Worm (Caenorhabditis elegans) whole organism, L1 larva: ENCODE measurements around the gene pup-2.

Experiments
- C04F5.9 ChIP-seq: sonication (generic microtip); optimal IDR thresholded peaks from 2 replicates; lab custom pipeline; 2016; ENCODE audit warnings: missing genetic modification characterization, missing compliant biosample characterization
- C16A3.4 ChIP-seq: fragments of 150-350 bp; optimal IDR thresholded peaks from 2 replicates; lab custom pipeline; 2014; ENCODE audit warnings: missing biosample characterization, missing genetic modification characterization
- F16B12.6 ChIP-seq: fragments of 150-350 bp; optimal IDR thresholded peaks from 2 replicates; lab custom pipeline; 2014; ENCODE audit warnings: missing biosample characterization, missing genetic modification characterization
- aha-1 ChIP-seq: fragments of 150-350 bp; optimal IDR thresholded peaks from 2 replicates; lab custom pipeline; 2014; ENCODE audit warnings: missing biosample characterization, missing genetic modification characterization
- alr-1 ChIP-seq: fragments of 200-800 bp; sonication (Bioruptor generic); optimal IDR thresholded peaks from 2 replicates; lab custom pipeline; 2018; ENCODE audit warnings: borderline replicate concordance, mild to moderate bottlenecking, missing genetic modification characterization, missing compliant biosample characterization
- aly-2 ChIP-seq: fragments of 150-350 bp; optimal IDR thresholded peaks from 2 replicates; lab custom pipeline; 2014; ENCODE audit warnings: missing biosample characterization, missing genetic modification characterization
- ama-1 ChIP-seq: fragments of 150-350 bp; optimal IDR thresholded peaks from 2 replicates; lab custom pipeline; 2014
- blmp-1 ChIP-seq: fragments of 150-350 bp; optimal IDR thresholded peaks from 2 replicates; lab custom pipeline; 2014; ENCODE audit warnings: missing biosample characterization, missing genetic modification characterization
- ceh-8 ChIP-seq: fragments of 200-800 bp; sonication (Bioruptor generic); optimal IDR thresholded peaks from 2 replicates; lab custom pipeline; 2018; ENCODE audit warnings: mild to moderate bottlenecking, missing genetic modification characterization, moderate library complexity, missing compliant biosample characterization
- ceh-82 ChIP-seq, 3 experiments: fragments of 150-350 bp in 1 of 3; sonication (generic microtip) in 2 of 3; optimal IDR thresholded peaks; 2 replicates each; lab custom pipeline; 2014 to 2017; ENCODE audit warnings: missing biosample characterization in 3 of 3, missing genetic modification characterization in 3 of 3
- efl-1 ChIP-seq, 4 experiments: fragments of 150-350 bp; optimal IDR thresholded peaks in 3 of 4; peaks in 1 of 4; 1 replicate in 1 of 4; 2 replicates in 3 of 4; lab custom pipeline; 2014; ENCODE audit warnings: missing biosample characterization in 2 of 4, missing genetic modification characterization in 2 of 4, missing genetic modification reagents in 2 of 4
- egl-27 ChIP-seq, 2 experiments: fragments of 150-350 bp in 1 of 2; sonication (generic microtip); optimal IDR thresholded peaks; 3 replicates each; lab custom pipeline; 2017 to 2018; ENCODE audit warnings: missing biosample characterization in 2 of 2, missing genetic modification characterization in 2 of 2, missing genetic modification reagents in 2 of 2
- elt-2 ChIP-seq: sonication (generic microtip); optimal IDR thresholded peaks from 2 replicates; lab custom pipeline; 2016; ENCODE audit warnings: missing genetic modification characterization, mild to moderate bottlenecking, inconsistent platforms, missing compliant biosample characterization, missing genetic modification reagents
- fos-1 ChIP-seq: fragments of 150-350 bp; optimal IDR thresholded peaks from 2 replicates; lab custom pipeline; 2014; ENCODE audit warnings: missing biosample characterization, missing genetic modification characterization
- hlh-4 ChIP-seq: sonication (generic microtip); optimal IDR thresholded peaks from 2 replicates; lab custom pipeline; 2016; ENCODE audit warnings: mild to moderate bottlenecking, missing genetic modification characterization, missing compliant biosample characterization
- hpl-2 ChIP-seq: fragments of 150-350 bp; optimal IDR thresholded peaks from 2 replicates; lab custom pipeline; 2014; ENCODE audit warnings: missing biosample characterization, missing genetic modification reagents, missing genetic modification characterization
- lin-13 ChIP-seq: fragments of 150-350 bp; optimal IDR thresholded peaks from 2 replicates; lab custom pipeline; 2014; ENCODE audit warnings: missing biosample characterization, missing genetic modification reagents, missing genetic modification characterization
- lin-14 ChIP-seq: fragments of 200-800 bp; sonication (Bioruptor generic); optimal IDR thresholded peaks from 2 replicates; lab custom pipeline; 2018; ENCODE audit warnings: mild to moderate bottlenecking, missing genetic modification characterization, moderate library complexity, missing compliant biosample characterization
- lin-35 ChIP-seq, 2 experiments: fragments of 150-350 bp; optimal IDR thresholded peaks; 2 replicates each; lab custom pipeline; 2014; ENCODE audit warnings: missing biosample characterization in 2 of 2, missing genetic modification characterization in 2 of 2, missing genetic modification reagents in 2 of 2
- lin-39 ChIP-seq: fragments of 150-350 bp; optimal IDR thresholded peaks from 2 replicates; lab custom pipeline; 2014; ENCODE audit warnings: missing biosample characterization, missing genetic modification reagents, missing genetic modification characterization
- mab-9 ChIP-seq: fragments of 200-800 bp; sonication (Bioruptor generic); IDR thresholded peaks from 2 replicates; pipeline ENCODE4 v1.3.6; 2022; ENCODE audit warnings: missing genetic modification reagents, missing genetic modification characterization, missing compliant biosample characterization
- mdl-1 ChIP-seq, 2 experiments: fragments of 150-350 bp; optimal IDR thresholded peaks; 2 replicates each; lab custom pipeline; 2014 to 2017; ENCODE audit warnings: missing biosample characterization in 2 of 2, missing genetic modification characterization in 2 of 2, inconsistent platforms in 1 of 2
- mef-2 ChIP-seq: fragments of 150-350 bp; optimal IDR thresholded peaks from 2 replicates; lab custom pipeline; 2014; ENCODE audit warnings: missing biosample characterization, missing genetic modification characterization
- mep-1 ChIP-seq: fragments of 150-350 bp; optimal IDR thresholded peaks from 2 replicates; lab custom pipeline; 2014; ENCODE audit warnings: missing biosample characterization, missing genetic modification characterization
- nhr-20 ChIP-seq: sonication (generic microtip); optimal IDR thresholded peaks from 2 replicates; lab custom pipeline; 2016; ENCODE audit warnings: mild to moderate bottlenecking, missing genetic modification characterization, missing compliant biosample characterization
- nhr-237 ChIP-seq: fragments of 150-350 bp; optimal IDR thresholded peaks from 2 replicates; lab custom pipeline; 2014; ENCODE audit warnings: missing biosample characterization, missing genetic modification characterization
- nhr-71 ChIP-seq: sonication (generic microtip); optimal IDR thresholded peaks from 2 replicates; lab custom pipeline; 2016; ENCODE audit warnings: mild to moderate bottlenecking, missing genetic modification characterization, moderate library complexity, missing compliant biosample characterization
- nhr-76 ChIP-seq: sonication (generic microtip); optimal IDR thresholded peaks from 2 replicates; lab custom pipeline; 2017; ENCODE audit warnings: missing biosample characterization, missing genetic modification characterization
- nhr-77 ChIP-seq: fragments of 150-350 bp; optimal IDR thresholded peaks from 2 replicates; lab custom pipeline; 2014; ENCODE audit warnings: missing biosample characterization, missing genetic modification characterization
- nhr-84 ChIP-seq: sonication (generic microtip); optimal IDR thresholded peaks from 2 replicates; lab custom pipeline; 2017; ENCODE audit warnings: missing biosample characterization, missing genetic modification characterization
- nhr-85 ChIP-seq: sonication (generic microtip); peaks from one replicate; lab custom pipeline; 2016; ENCODE audit warnings: missing genetic modification characterization, inconsistent platforms, missing compliant biosample characterization
- pax-3 ChIP-seq: fragments of 200-800 bp; sonication (Bioruptor generic); optimal IDR thresholded peaks from 2 replicates; lab custom pipeline; 2018; ENCODE audit warnings: mild to moderate bottlenecking, missing genetic modification characterization, moderate library complexity, missing compliant biosample characterization
- snu-23 ChIP-seq: sonication (generic microtip); optimal IDR thresholded peaks from 2 replicates; lab custom pipeline; 2016; ENCODE audit warnings: missing genetic modification characterization, missing compliant biosample characterization
- sox-4 ChIP-seq: sonication (generic microtip); optimal IDR thresholded peaks from 2 replicates; lab custom pipeline; 2016; ENCODE audit warnings: missing genetic modification characterization, missing compliant biosample characterization
- unc-62 ChIP-seq: fragments of 150-350 bp; optimal IDR thresholded peaks from 2 replicates; lab custom pipeline; 2014; ENCODE audit warnings: missing biosample characterization, missing genetic modification reagents, missing genetic modification characterization
- unc-86 ChIP-seq: sonication (generic microtip); optimal IDR thresholded peaks from 2 replicates; lab custom pipeline; 2016; ENCODE audit warnings: missing genetic modification characterization, missing compliant biosample characterization
- ztf-11 ChIP-seq, 2 experiments: sonication (generic microtip); optimal IDR thresholded peaks; 2 replicates each; lab custom pipeline; 2016 to 2017; ENCODE audit warnings: missing genetic modification characterization in 2 of 2, missing biosample characterization in 1 of 2, missing compliant biosample characterization in 1 of 2
- ztf-4 ChIP-seq: fragments of 150-350 bp; optimal IDR thresholded peaks from 2 replicates; lab custom pipeline; 2014; ENCODE audit warnings: missing biosample characterization, missing genetic modification characterization

The pup-2 gene

DNA sequence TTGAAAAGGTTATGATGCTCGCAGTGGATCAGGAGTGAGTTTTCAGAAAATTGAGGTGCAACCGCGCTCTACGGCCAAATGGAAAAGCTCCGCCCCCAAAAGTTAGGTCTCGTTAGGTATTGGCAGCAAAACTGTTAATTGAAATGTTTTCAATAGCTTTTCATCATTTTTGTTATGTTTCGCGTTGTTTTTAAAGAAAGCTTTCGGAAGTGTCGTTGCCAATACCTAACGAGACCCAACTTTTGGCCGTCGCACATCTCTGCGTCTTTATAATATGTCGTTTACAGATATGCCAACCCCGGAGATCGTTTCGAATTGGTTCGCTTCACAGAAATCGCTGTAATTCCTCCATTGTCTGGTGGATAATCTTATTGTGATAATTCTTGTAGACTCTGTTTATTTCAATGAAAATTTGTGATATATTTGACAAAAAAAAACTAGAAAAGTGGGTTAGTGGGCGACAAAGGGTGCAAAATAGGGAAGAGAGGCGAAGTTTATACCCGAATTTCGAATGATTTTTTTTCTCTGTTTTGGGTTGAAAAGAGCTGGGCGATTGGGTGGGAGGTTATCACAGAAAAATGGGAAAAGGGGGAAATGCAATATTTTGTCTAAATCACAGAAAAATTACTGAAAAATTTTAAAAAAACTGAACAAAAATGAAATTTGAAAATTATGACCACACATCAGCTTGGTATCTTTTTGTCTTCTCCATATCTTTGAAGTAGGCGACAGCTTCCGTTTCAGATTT is 10.8 kb downstream of the pup-2 start:
- TF ChIP-seq efl-1 (optimal IDR thresholded peaks at IDR 0.05; lab: Kevin White, UChicago) = peak in 1 of 2 experiments; percentile 0
- no peak for TF ChIP-seq efl-1 (GFP tag; optimal IDR thresholded peaks at IDR 0.05 in 1 of 2; lab: Kevin White, UChicago)
- no peak for TF ChIP-seq sox-4
- no peak for TF ChIP-seq F16B12.6
- TF ChIP-seq C04F5.9 (tag; lab: Kevin White, UChicago) = no peak
- no peak for TF ChIP-seq fos-1
- TF ChIP-seq lin-13 (GFP tag; lab: Kevin White, UChicago) = no peak
- TF ChIP-seq elt-2 (tag; lab: Kevin White, UChicago) = peak; percentile 5
- TF ChIP-seq aly-2 (tag; lab: Kevin White, UChicago) = peak; percentile 65
- TF ChIP-seq ztf-4 (tag; lab: Kevin White, UChicago) = no peak
- TF ChIP-seq ceh-82 (tag; optimal IDR thresholded peaks at IDR 0.05; lab: Kevin White, UChicago) = no peak
- no peak for TF ChIP-seq lin-14 (GFP tag; lab: Kevin White, UChicago)
- TF ChIP-seq ama-1 = peak; percentile 21
- TF ChIP-seq snu-23 (GFP tag; lab: Kevin White, UChicago) = no peak
- no peak for TF ChIP-seq ztf-11 (tag; optimal IDR thresholded peaks at IDR 0.05; lab: Kevin White, UChicago)
- TF ChIP-seq hpl-2 = no peak
- TF ChIP-seq nhr-85 (tag; lab: Kevin White, UChicago) = peak; percentile 62
- peak; percentile 13 for TF ChIP-seq nhr-71
- TF ChIP-seq, all 84 proteins: peak for 6

DNA sequence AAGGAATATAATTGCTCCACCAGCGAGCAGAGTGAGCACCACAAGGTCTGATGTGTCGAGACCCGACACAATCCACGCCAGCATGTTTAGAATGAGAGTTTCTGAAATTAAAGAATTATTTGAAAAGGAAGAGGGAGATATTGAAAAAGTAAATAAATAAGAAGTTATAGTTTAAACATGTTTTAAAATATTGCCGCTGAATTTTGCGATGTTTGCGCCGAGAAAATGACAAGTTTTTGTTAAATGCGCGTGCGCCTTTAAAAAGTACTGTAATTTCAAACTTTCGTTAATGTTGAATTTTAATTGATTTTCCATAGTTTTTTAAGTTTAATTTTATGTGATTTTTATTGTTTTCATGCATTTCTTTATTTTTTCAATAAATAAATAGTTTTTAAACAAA is 13.9 kb downstream of the pup-2 start, which contains the start of gene emb-8:
emb-8 (minus strand) TSS at position 101 of the 400 bp plus-strand sequence.
- TF ChIP-seq mab-9 (GFP tag; lab: Robert Waterston, UW) (no peak), snu-23 (GFP tag; lab: Kevin White, UChicago) (no peak), aly-2 (tag; lab: Kevin White, UChicago) (no peak), C16A3.4 (tag; lab: Kevin White, UChicago) (no peak), pax-3 (tag; lab: Kevin White, UChicago) (no peak), mdl-1 (tag; optimal IDR thresholded peaks at IDR 0.05; lab: Kevin White, UChicago) (no peak), nhr-237 (tag; lab: Kevin White, UChicago) (no peak)

- TF ChIP-seq nhr-20 (tag; lab: Kevin White, UChicago) = peak; percentile 62
- peak; percentile 31 for TF ChIP-seq lin-14 (GFP tag; lab: Kevin White, UChicago)
- peak; percentile 22 for TF ChIP-seq nhr-71
- no peak for TF ChIP-seq F16B12.6
- TF ChIP-seq ztf-4 (tag; lab: Kevin White, UChicago) = no peak
- peak; percentile 26 for TF ChIP-seq mep-1
- no peak for TF ChIP-seq unc-62
- TF ChIP-seq hpl-2 = no peak
- TF ChIP-seq lin-39 (tag; lab: Kevin White, UChicago) = no peak
- no peak for TF ChIP-seq efl-1 (optimal IDR thresholded peaks at IDR 0.05; lab: Kevin White, UChicago)
- TF ChIP-seq efl-1 (GFP tag; optimal IDR thresholded peaks at IDR 0.05 in 1 of 2; lab: Kevin White, UChicago) = peak in 1 of 2 experiments; percentile 64
- no peak for TF ChIP-seq egl-27 (tag; optimal IDR thresholded peaks at IDR 0.05; lab: Kevin White, UChicago)
- no peak for TF ChIP-seq alr-1 (tag; lab: Kevin White, UChicago)
- peak; percentile 2 for TF ChIP-seq ceh-8 (GFP tag; lab: Kevin White, UChicago)
- no peak for TF ChIP-seq unc-86 (tag; lab: Kevin White, UChicago)
- TF ChIP-seq hlh-4 (tag; lab: Kevin White, UChicago) = no peak
- TF ChIP-seq snu-23 (GFP tag; lab: Kevin White, UChicago) = peak; percentile 28
- TF ChIP-seq nhr-84 (tag; lab: Kevin White, UChicago) = no peak
- no peak for TF ChIP-seq nhr-76 (tag; lab: Kevin White, UChicago)
- no peak for TF ChIP-seq mef-2 (tag; lab: Kevin White, UChicago)
- no peak for TF ChIP-seq aha-1 (tag; lab: Kevin White, UChicago)
- peak; percentile 35 for TF ChIP-seq blmp-1 (tag; lab: Kevin White, UChicago)
- TF ChIP-seq nhr-77 = peak; percentile 61
- peak in 1 of 2 experiments; percentile 18 for TF ChIP-seq lin-35 (GFP tag; optimal IDR thresholded peaks at IDR 0.05; lab: Kevin White, UChicago)
Measured at ce11 chrIII:5200349-5200748, 14.6 kb downstream of the pup-2 start.
